Worm (Caenorhabditis elegans) whole organism, young adult: ENCODE results near the gene nlp-67.

Source experiments
- B0261.1 ChIP-seq: sonication (generic microtip); optimal IDR thresholded peaks from 2 replicates; lab custom pipeline; 2016; ENCODE audit warnings: mild to moderate bottlenecking, missing genetic modification characterization, moderate library complexity, missing compliant biosample characterization
- B0336.3 ChIP-seq: fragments of 200-800 bp; sonication (Bioruptor generic); IDR thresholded peaks from 2 replicates; pipeline ENCODE4 v1.3.6; 2022; ENCODE audit warnings: missing genetic modification characterization, missing compliant biosample characterization
- F23B12.7 ChIP-seq: sonication (generic microtip); optimal IDR thresholded peaks from 2 replicates; lab custom pipeline; 2017; ENCODE audit warnings: missing genetic modification characterization, mild to moderate bottlenecking, missing compliant biosample characterization, antibody characterized with exemption, moderate library complexity; ENCODE audit not compliant: insufficient read depth
- K12H6.12 ChIP-seq: fragments of 200-800 bp; sonication (Bioruptor generic); optimal IDR thresholded peaks from 2 replicates; lab custom pipeline; 2018; ENCODE audit warnings: mild to moderate bottlenecking, missing genetic modification characterization, missing compliant biosample characterization
- T07F8.4 ChIP-seq: sonication (generic microtip); optimal IDR thresholded peaks from 2 replicates; lab custom pipeline; 2016; ENCODE audit warnings: mild to moderate bottlenecking, missing genetic modification characterization, moderate library complexity, missing compliant biosample characterization
- Y53F4B.3 ChIP-seq: fragments of 200-800 bp; sonication (Bioruptor generic); IDR thresholded peaks from 2 replicates; pipeline ENCODE4 v1.3.6; 2022; ENCODE audit warnings: missing genetic modification reagents, missing genetic modification characterization, missing compliant biosample characterization
- Y79H2A.3 ChIP-seq: fragments of 200-800 bp; sonication (Bioruptor generic); conservative IDR thresholded peaks from 2 replicates; pipeline ENCODE4 v1.3.6; 2022; ENCODE audit warnings: missing genetic modification reagents, missing genetic modification characterization, missing compliant biosample characterization
- ZK185.1 ChIP-seq: sonication (generic microtip); optimal IDR thresholded peaks from 2 replicates; lab custom pipeline; 2016; ENCODE audit warnings: mild to moderate bottlenecking, missing genetic modification characterization, missing compliant biosample characterization; ENCODE audit not compliant: poor library complexity, severe bottlenecking
- akir-1 ChIP-seq: fragments of 200-800 bp; sonication (Bioruptor generic); optimal IDR thresholded peaks from 2 replicates; lab custom pipeline; 2018; ENCODE audit warnings: mild to moderate bottlenecking, missing genetic modification characterization, moderate library complexity, missing compliant biosample characterization
- aptf-2 ChIP-seq: fragments of 200-800 bp; sonication (Bioruptor generic); conservative IDR thresholded peaks from 2 replicates; pipeline ENCODE4 v1.3.6; 2022; ENCODE audit warnings: missing genetic modification reagents, missing genetic modification characterization, missing compliant biosample characterization
- aptf-3 ChIP-seq: fragments of 200-800 bp; sonication (Bioruptor generic); IDR thresholded peaks from 2 replicates; pipeline ENCODE4 v1.3.6; 2022; ENCODE audit warnings: missing genetic modification characterization, missing compliant biosample characterization
- atf-7 ChIP-seq: sonication (generic microtip); optimal IDR thresholded peaks from 2 replicates; lab custom pipeline; 2017; ENCODE audit warnings: mild to moderate bottlenecking, missing genetic modification characterization, missing compliant biosample characterization
- bed-1 ChIP-seq: fragments of 200-800 bp; sonication (Bioruptor generic); IDR thresholded peaks from 2 replicates; pipeline ENCODE4 v1.3.6; 2022; ENCODE audit warnings: missing genetic modification reagents, missing genetic modification characterization, missing compliant biosample characterization
- ccch-3 ChIP-seq: fragments of 200-800 bp; sonication (Bioruptor generic); optimal IDR thresholded peaks from 2 replicates; lab custom pipeline; 2018; ENCODE audit warnings: mild to moderate bottlenecking, missing genetic modification characterization, missing compliant biosample characterization
- cebp-1 ChIP-seq, 2 experiments: fragments of 200-800 bp in 1 of 2; sonication (Bioruptor generic) in 1 of 2; sonication (generic microtip) in 1 of 2; IDR thresholded peaks in 1 of 2; optimal IDR thresholded peaks in 1 of 2; 2 replicates each; pipeline versions ENCODE4 v1.3.6 to Lab custom; 2017 to 2022; ENCODE audit warnings: missing compliant biosample characterization in 2 of 2, missing genetic modification characterization in 2 of 2, mild to moderate bottlenecking in 1 of 2, missing genetic modification reagents in 1 of 2, moderate library complexity in 1 of 2
- ceh-27 ChIP-seq: fragments of 200-800 bp; sonication (Bioruptor generic); optimal IDR thresholded peaks from 2 replicates; lab custom pipeline; 2018; ENCODE audit warnings: mild to moderate bottlenecking, missing genetic modification characterization, moderate library complexity, missing compliant biosample characterization
- ceh-91 ChIP-seq: fragments of 200-800 bp; sonication (Bioruptor generic); IDR thresholded peaks from 2 replicates; pipeline ENCODE4 v1.3.6; 2022; ENCODE audit warnings: missing genetic modification reagents, missing genetic modification characterization, missing compliant biosample characterization
- chd-7 ChIP-seq: sonication (generic microtip); optimal IDR thresholded peaks from 2 replicates; lab custom pipeline; 2016; ENCODE audit warnings: mild to moderate bottlenecking, missing genetic modification characterization, moderate library complexity, missing compliant biosample characterization
- efl-1 ChIP-seq: fragments of 150-350 bp; optimal IDR thresholded peaks from 2 replicates; lab custom pipeline; 2014; ENCODE audit warnings: missing biosample characterization, missing genetic modification reagents, missing genetic modification characterization
- egl-18 ChIP-seq: fragments of 200-800 bp; sonication (Bioruptor generic); IDR thresholded peaks from 2 replicates; pipeline ENCODE4 v1.3.6; 2022; ENCODE audit warnings: missing genetic modification reagents, missing genetic modification characterization, missing compliant biosample characterization
- egrh-3 ChIP-seq: fragments of 200-800 bp; sonication (Bioruptor generic); IDR thresholded peaks from 2 replicates; pipeline ENCODE4 v1.3.6; 2022; ENCODE audit warnings: missing genetic modification reagents, missing genetic modification characterization, missing compliant biosample characterization
- him-1 ChIP-seq: sonication (generic microtip); optimal IDR thresholded peaks from 2 replicates; lab custom pipeline; 2016; ENCODE audit warnings: missing genotype, missing genetic modification reagents, missing genetic modification characterization, missing compliant biosample characterization
- hmg-20 ChIP-seq: fragments of 200-800 bp; sonication (Bioruptor generic); IDR thresholded peaks from 2 replicates; pipeline ENCODE4 v1.3.6; 2022; ENCODE audit warnings: missing genetic modification reagents, missing genetic modification characterization, missing compliant biosample characterization
- let-526 ChIP-seq: fragments of 200-800 bp; sonication (Bioruptor generic); IDR thresholded peaks from 2 replicates; pipeline ENCODE4 v1.3.6; 2022; ENCODE audit warnings: missing genetic modification reagents, missing genetic modification characterization, missing compliant biosample characterization
- lin-35 ChIP-seq, 3 experiments: fragments of 150-350 bp in 2 of 3; sonication (generic microtip) in 1 of 3; optimal IDR thresholded peaks; 2 replicates each; lab custom pipeline; 2014 to 2018; ENCODE audit warnings: missing biosample characterization in 3 of 3, missing genetic modification characterization in 3 of 3, missing genetic modification reagents in 3 of 3
- lir-1 ChIP-seq: fragments of 200-800 bp; sonication (Bioruptor generic); conservative IDR thresholded peaks from 2 replicates; pipeline ENCODE4 v1.3.6; 2022; ENCODE audit warnings: missing genetic modification reagents, missing genetic modification characterization, missing compliant biosample characterization
- lsl-1 ChIP-seq: fragments of 200-800 bp; sonication (Bioruptor generic); optimal IDR thresholded peaks from 2 replicates; lab custom pipeline; 2018; ENCODE audit warnings: mild to moderate bottlenecking, missing genetic modification characterization, moderate library complexity, missing compliant biosample characterization
- madf-3 ChIP-seq: fragments of 200-800 bp; sonication (Bioruptor generic); IDR thresholded peaks from 2 replicates; pipeline ENCODE4 v1.3.6; 2022; ENCODE audit warnings: missing genetic modification reagents, missing genetic modification characterization, missing compliant biosample characterization
- madf-8 ChIP-seq: fragments of 200-800 bp; sonication (Bioruptor generic); conservative IDR thresholded peaks from 2 replicates; pipeline ENCODE4 v1.3.6; 2022; ENCODE audit warnings: missing genetic modification reagents, missing genetic modification characterization, missing compliant biosample characterization
- mcd-1 ChIP-seq: fragments of 200-800 bp; sonication (Bioruptor generic); IDR thresholded peaks from 2 replicates; pipeline ENCODE4 v1.3.6; 2022; ENCODE audit warnings: missing genetic modification reagents, missing genetic modification characterization, missing compliant biosample characterization
- mes-4 ChIP-seq: sonication (generic microtip); optimal IDR thresholded peaks from 2 replicates; lab custom pipeline; 2016; ENCODE audit warnings: missing genotype, missing genetic modification characterization, missing compliant biosample characterization
- mxl-1 ChIP-seq: sonication (generic microtip); optimal IDR thresholded peaks from 2 replicates; lab custom pipeline; 2016; ENCODE audit warnings: missing genetic modification characterization, missing compliant biosample characterization
- nfyb-1 ChIP-seq: fragments of 200-800 bp; sonication (Bioruptor generic); IDR thresholded peaks from 2 replicates; pipeline ENCODE4 v1.3.6; 2022; ENCODE audit warnings: missing genetic modification reagents, missing genetic modification characterization, missing compliant biosample characterization
- rcor-1 ChIP-seq: fragments of 200-800 bp; sonication (Bioruptor generic); IDR thresholded peaks from 2 replicates; pipeline ENCODE4 v1.3.6; 2022; ENCODE audit warnings: missing genetic modification reagents, missing genetic modification characterization, missing compliant biosample characterization
- rec-8 ChIP-seq, 2 experiments: sonication (generic microtip); optimal IDR thresholded peaks; 2 replicates each; lab custom pipeline; 2016; ENCODE audit warnings: mild to moderate bottlenecking in 2 of 2, missing genetic modification characterization in 2 of 2, missing genetic modification reagents in 2 of 2, missing genotype in 2 of 2, missing biosample characterization in 1 of 2, missing compliant biosample characterization in 1 of 2, moderate library complexity in 1 of 2
- repo-1 ChIP-seq: sonication (generic microtip); optimal IDR thresholded peaks from 2 replicates; lab custom pipeline; 2017; ENCODE audit warnings: mild to moderate bottlenecking, missing genetic modification characterization, missing compliant biosample characterization
- rpc-1 ChIP-seq, 2 experiments: fragments of 150-350 bp in 1 of 2; sonication (generic microtip) in 1 of 2; optimal IDR thresholded peaks; 2 replicates each; lab custom pipeline; 2014 to 2018; ENCODE audit warnings: missing biosample characterization in 1 of 2, missing genetic modification characterization in 1 of 2, missing genetic modification reagents in 1 of 2, missing genotype in 1 of 2
- sea-2 ChIP-seq: fragments of 200-800 bp; sonication (Bioruptor generic); IDR thresholded peaks from 2 replicates; pipeline ENCODE4 v1.3.6; 2022; ENCODE audit warnings: missing genetic modification characterization, missing compliant biosample characterization
- snpc-1.3 ChIP-seq: sonication (generic microtip); optimal IDR thresholded peaks from 2 replicates; lab custom pipeline; 2017; ENCODE audit warnings: missing genetic modification characterization, mild to moderate bottlenecking, missing compliant biosample characterization, antibody characterized with exemption, moderate library complexity, missing genotype, missing genetic modification reagents; ENCODE audit not compliant: insufficient read depth
- snpc-3.4 ChIP-seq: sonication (generic microtip); optimal IDR thresholded peaks from 2 replicates; lab custom pipeline; 2017; ENCODE audit warnings: missing genetic modification characterization, mild to moderate bottlenecking, missing compliant biosample characterization, antibody characterized with exemption, moderate library complexity, missing genotype, missing genetic modification reagents
- somi-1 ChIP-seq: fragments of 200-800 bp; sonication (Bioruptor generic); optimal IDR thresholded peaks from 2 replicates; lab custom pipeline; 2018; ENCODE audit warnings: mild to moderate bottlenecking, missing genetic modification characterization, missing compliant biosample characterization
- tlf-1 ChIP-seq: fragments of 200-800 bp; sonication (Bioruptor generic); optimal IDR thresholded peaks from 2 replicates; lab custom pipeline; 2018; ENCODE audit warnings: mild to moderate bottlenecking, missing genetic modification characterization, missing compliant biosample characterization
- unc-130 ChIP-seq: sonication (generic microtip); optimal IDR thresholded peaks from 2 replicates; lab custom pipeline; 2016; ENCODE audit warnings: missing genetic modification reagents, missing genetic modification characterization, missing compliant biosample characterization
- zfh-2 ChIP-seq: fragments of 200-800 bp; sonication (Bioruptor generic); conservative IDR thresholded peaks from 2 replicates; pipeline ENCODE4 v1.3.6; 2022; ENCODE audit warnings: missing genetic modification reagents, missing genetic modification characterization, missing compliant biosample characterization
- ztf-26 ChIP-seq: sonication (generic microtip); optimal IDR thresholded peaks from 2 replicates; lab custom pipeline; 2017; ENCODE audit warnings: missing genetic modification characterization, missing compliant biosample characterization
- ztf-3 ChIP-seq: fragments of 200-800 bp; sonication (Bioruptor generic); optimal IDR thresholded peaks from 2 replicates; lab custom pipeline; 2018; ENCODE audit warnings: mild to moderate bottlenecking, missing genetic modification characterization, missing compliant biosample characterization

nlp-67 gene

ce11 chrX:16147728-16148197, 36.4 kb upstream of the nlp-67 start (continued):
- TF ChIP-seq lir-1 (GFP tag; lab: Robert Waterston, UW), result no peak
- TF ChIP-seq ceh-91 (GFP tag; lab: Robert Waterston, UW), result no peak
- no peak for TF ChIP-seq unc-130
- no peak for TF ChIP-seq bed-1
- peak; percentile 75 for TF ChIP-seq K12H6.12
- TF ChIP-seq egl-18 (GFP tag; lab: Robert Waterston, UW), result no peak
- no peak; the same call in 1 of the 2 replicates for TF ChIP-seq nfyb-1 (GFP tag; lab: Robert Waterston, UW)
- TF ChIP-seq snpc-1.3, result no peak
- no peak for TF ChIP-seq hmg-20 (GFP tag; lab: Robert Waterston, UW)
- no peak for TF ChIP-seq madf-3 (GFP tag; lab: Robert Waterston, UW)
- no peak for TF ChIP-seq let-526
- TF ChIP-seq cebp-1 (GFP tag; IDR thresholded peaks at IDR 0.05; lab: Robert Waterston, UW), result no peak
- TF ChIP-seq cebp-1 (tag; optimal IDR thresholded peaks at IDR 0.05; lab: Kevin White, UChicago), result no peak
- TF ChIP-seq snpc-3.4 (tag; lab: Kevin White, UChicago), result no peak
- TF ChIP-seq aptf-2 (GFP tag; lab: Robert Waterston, UW), result 0 out of 2 replicates have a peak, but pooled peaks have one; percentile 42
- no peak for TF ChIP-seq F23B12.7
- TF ChIP-seq Y79H2A.3 (GFP tag; lab: Robert Waterston, UW), result no peak
- no peak for TF ChIP-seq repo-1 (tag; lab: Kevin White, UChicago)
- TF ChIP-seq madf-8, result no peak
- no peak for TF ChIP-seq ztf-26 (tag; lab: Kevin White, UChicago)
- TF ChIP-seq rpc-1 (optimal IDR thresholded peaks at IDR 0.05; lab: Kevin White, UChicago), result no peak
- TF ChIP-seq rpc-1 (tag; optimal IDR thresholded peaks at IDR 0.05; lab: Kevin White, UChicago), result no peak
- TF ChIP-seq T07F8.4, result no peak
- no peak for TF ChIP-seq ztf-3 (GFP tag; lab: Kevin White, UChicago)
- TF ChIP-seq lin-35 (GFP tag; optimal IDR thresholded peaks at IDR 0.05; lab: Kevin White, UChicago), result peak in 1 of 3 experiments; percentile 35
- peak; percentile 80 for TF ChIP-seq ceh-27 (GFP tag; lab: Kevin White, UChicago)
- peak; percentile 97 for TF ChIP-seq zfh-2 (GFP tag; lab: Robert Waterston, UW)
- no peak for TF ChIP-seq mxl-1
- TF ChIP-seq atf-7 (tag; lab: Kevin White, UChicago), result no peak
- no peak for TF ChIP-seq efl-1 (GFP tag; lab: Kevin White, UChicago)
- TF ChIP-seq mes-4, result no peak
- peak; percentile 74 for TF ChIP-seq egrh-3
- TF ChIP-seq sea-2 (GFP tag; lab: Robert Waterston, UW), result 0 out of 2 replicates have a peak, but pooled peaks have one; percentile 40
- peak; percentile 40; the same call in 1 of the 2 replicates for TF ChIP-seq B0336.3
- TF ChIP-seq him-1 (tag; lab: Kevin White, UChicago), result no peak
- TF ChIP-seq chd-7 (tag; lab: Kevin White, UChicago), result peak; percentile 61
- no peak for TF ChIP-seq rcor-1 (GFP tag; lab: Robert Waterston, UW)
- no peak for TF ChIP-seq ccch-3 (GFP tag; lab: Kevin White, UChicago)
- TF ChIP-seq mcd-1 (GFP tag; lab: Robert Waterston, UW), result 0 out of 2 replicates have a peak, but pooled peaks have one; percentile 18
- no peak for TF ChIP-seq akir-1 (GFP tag; lab: Kevin White, UChicago)
- no peak for TF ChIP-seq tlf-1 (GFP tag; lab: Kevin White, UChicago)
- no peak for TF ChIP-seq aptf-3 (GFP tag; lab: Robert Waterston, UW)
- no peak for TF ChIP-seq B0261.1 (tag; lab: Kevin White, UChicago)
- TF ChIP-seq somi-1, result peak; percentile 13
- TF ChIP-seq rec-8 (tag; optimal IDR thresholded peaks at IDR 0.05; lab: Kevin White, UChicago), result no peak
- peak; percentile 26 for TF ChIP-seq ZK185.1 (tag; lab: Kevin White, UChicago)
- TF ChIP-seq Y53F4B.3 (GFP tag; lab: Robert Waterston, UW), result no peak
- TF ChIP-seq lsl-1, result no peak
